Worm (Caenorhabditis elegans) whole organism, L1 larva: ENCODE data around the gene F09F7.5.

Experiments
- C04F5.9 ChIP-seq: sonication (generic microtip); optimal IDR thresholded peaks from 2 replicates; lab custom pipeline; 2016; ENCODE audit warnings: missing genetic modification characterization, missing compliant biosample characterization
- Y116A8C.19 ChIP-seq: sonication (generic microtip); optimal IDR thresholded peaks from 2 replicates; lab custom pipeline; 2016; ENCODE audit warnings: missing compliant biosample characterization, missing genetic modification characterization, borderline replicate concordance
- alr-1 ChIP-seq: fragments of 200-800 bp; sonication (Bioruptor generic); optimal IDR thresholded peaks from 2 replicates; lab custom pipeline; 2018; ENCODE audit warnings: borderline replicate concordance, mild to moderate bottlenecking, missing genetic modification characterization, missing compliant biosample characterization
- aly-2 ChIP-seq: fragments of 150-350 bp; optimal IDR thresholded peaks from 2 replicates; lab custom pipeline; 2014; ENCODE audit warnings: missing biosample characterization, missing genetic modification characterization
- ama-1 ChIP-seq: fragments of 150-350 bp; optimal IDR thresholded peaks from 2 replicates; lab custom pipeline; 2014
- ceh-8 ChIP-seq: fragments of 200-800 bp; sonication (Bioruptor generic); optimal IDR thresholded peaks from 2 replicates; lab custom pipeline; 2018; ENCODE audit warnings: mild to moderate bottlenecking, missing genetic modification characterization, moderate library complexity, missing compliant biosample characterization
- ceh-88 ChIP-seq: fragments of 200-800 bp; sonication (Bioruptor generic); IDR thresholded peaks from 2 replicates; pipeline ENCODE4 v1.3.6; 2022; ENCODE audit warnings: missing genetic modification characterization, missing compliant biosample characterization
- ces-1 ChIP-seq: fragments of 150-350 bp; optimal IDR thresholded peaks from 2 replicates; lab custom pipeline; 2014; ENCODE audit warnings: missing biosample characterization, missing genetic modification reagents, missing genetic modification characterization
- dpl-1 ChIP-seq, 3 experiments: fragments of 150-350 bp in 2 of 3; sonication (generic microtip) in 1 of 3; optimal IDR thresholded peaks; 2 replicates each; lab custom pipeline; 2014 to 2017; ENCODE audit warnings: missing biosample characterization in 3 of 3, missing genetic modification characterization in 3 of 3, missing genetic modification reagents in 3 of 3
- efl-1 ChIP-seq, 4 experiments: fragments of 150-350 bp; optimal IDR thresholded peaks in 3 of 4; peaks in 1 of 4; 1 replicate in 1 of 4; 2 replicates in 3 of 4; lab custom pipeline; 2014; ENCODE audit warnings: missing biosample characterization in 2 of 4, missing genetic modification characterization in 2 of 4, missing genetic modification reagents in 2 of 4
- efl-3 ChIP-seq: fragments of 200-800 bp; sonication (Bioruptor generic); optimal IDR thresholded peaks from 2 replicates; lab custom pipeline; 2018; ENCODE audit warnings: mild to moderate bottlenecking, missing genetic modification characterization, missing compliant biosample characterization
- egl-13 ChIP-seq: sonication (generic microtip); optimal IDR thresholded peaks from 2 replicates; lab custom pipeline; 2016; ENCODE audit warnings: missing genotype, missing genetic modification reagents, missing genetic modification characterization, missing compliant biosample characterization
- elt-2 ChIP-seq: sonication (generic microtip); optimal IDR thresholded peaks from 2 replicates; lab custom pipeline; 2016; ENCODE audit warnings: missing genetic modification characterization, mild to moderate bottlenecking, inconsistent platforms, missing compliant biosample characterization, missing genetic modification reagents
- elt-3 ChIP-seq, 6 experiments: fragments of 150-350 bp in 1 of 6; sonication (generic microtip); optimal IDR thresholded peaks; 2 replicates each; lab custom pipeline; 2017 to 2018; ENCODE audit warnings: missing biosample characterization in 6 of 6, missing genetic modification characterization in 6 of 6, inconsistent platforms in 1 of 6
- ets-5 ChIP-seq: fragments of 200-800 bp; sonication (Bioruptor generic); IDR thresholded peaks from 2 replicates; pipeline ENCODE4 v1.3.6; 2022; ENCODE audit warnings: missing genetic modification characterization, missing compliant biosample characterization
- fkh-10 ChIP-seq: sonication (generic microtip); optimal IDR thresholded peaks from 2 replicates; lab custom pipeline; 2017; ENCODE audit warnings: missing biosample characterization, missing genetic modification reagents, missing genetic modification characterization
- fos-1 ChIP-seq: fragments of 150-350 bp; optimal IDR thresholded peaks from 2 replicates; lab custom pipeline; 2014; ENCODE audit warnings: missing biosample characterization, missing genetic modification characterization
- hlh-17 ChIP-seq: fragments of 200-800 bp; sonication (Bioruptor generic); optimal IDR thresholded peaks from 2 replicates; lab custom pipeline; 2018; ENCODE audit warnings: missing genetic modification characterization, mild to moderate bottlenecking, missing compliant biosample characterization, moderate library complexity, borderline replicate concordance
- hpl-2 ChIP-seq: fragments of 150-350 bp; optimal IDR thresholded peaks from 2 replicates; lab custom pipeline; 2014; ENCODE audit warnings: missing biosample characterization, missing genetic modification reagents, missing genetic modification characterization
- irx-1 ChIP-seq: sonication (generic microtip); optimal IDR thresholded peaks from 2 replicates; lab custom pipeline; 2016; ENCODE audit warnings: missing genetic modification characterization, missing compliant biosample characterization
- isw-1 ChIP-seq: fragments of 200-800 bp; sonication (Bioruptor generic); IDR thresholded peaks from 2 replicates; pipeline ENCODE4 v1.3.6; 2022; ENCODE audit warnings: missing genetic modification characterization, missing compliant biosample characterization
- jun-1 ChIP-seq: fragments of 150-350 bp; optimal IDR thresholded peaks from 2 replicates; lab custom pipeline; 2014; ENCODE audit warnings: missing biosample characterization, missing genetic modification reagents, missing genetic modification characterization
- lin-15B ChIP-seq: fragments of 150-350 bp; sonication (generic microtip); optimal IDR thresholded peaks from 3 replicates; lab custom pipeline; 2014; ENCODE audit warnings: missing biosample characterization, missing genetic modification characterization
- lin-35 ChIP-seq, 2 experiments: fragments of 150-350 bp; optimal IDR thresholded peaks; 2 replicates each; lab custom pipeline; 2014; ENCODE audit warnings: missing biosample characterization in 2 of 2, missing genetic modification characterization in 2 of 2, missing genetic modification reagents in 2 of 2
- lir-3 ChIP-seq: sonication (generic microtip); optimal IDR thresholded peaks from 2 replicates; lab custom pipeline; 2016; ENCODE audit warnings: mild to moderate bottlenecking, missing genetic modification characterization, moderate library complexity, missing compliant biosample characterization; ENCODE audit not compliant: poor library complexity
- mef-2 ChIP-seq: fragments of 150-350 bp; optimal IDR thresholded peaks from 2 replicates; lab custom pipeline; 2014; ENCODE audit warnings: missing biosample characterization, missing genetic modification characterization
- nhr-12 ChIP-seq: sonication (generic microtip); optimal IDR thresholded peaks from 2 replicates; lab custom pipeline; 2017; ENCODE audit warnings: missing biosample characterization, missing genetic modification characterization
- nhr-19 ChIP-seq: fragments of 200-800 bp; sonication (Bioruptor generic); conservative IDR thresholded peaks from 2 replicates; pipeline ENCODE4 v1.3.6; 2022; ENCODE audit warnings: missing genetic modification characterization, missing compliant biosample characterization
- nhr-20 ChIP-seq: sonication (generic microtip); optimal IDR thresholded peaks from 2 replicates; lab custom pipeline; 2016; ENCODE audit warnings: mild to moderate bottlenecking, missing genetic modification characterization, missing compliant biosample characterization
- nhr-47 ChIP-seq: sonication (generic microtip); optimal IDR thresholded peaks from 2 replicates; lab custom pipeline; 2016; ENCODE audit warnings: mild to moderate bottlenecking, missing genetic modification characterization, moderate library complexity, missing compliant biosample characterization
- nhr-71 ChIP-seq: sonication (generic microtip); optimal IDR thresholded peaks from 2 replicates; lab custom pipeline; 2016; ENCODE audit warnings: mild to moderate bottlenecking, missing genetic modification characterization, moderate library complexity, missing compliant biosample characterization
- nhr-85 ChIP-seq: sonication (generic microtip); peaks from one replicate; lab custom pipeline; 2016; ENCODE audit warnings: missing genetic modification characterization, inconsistent platforms, missing compliant biosample characterization
- nhr-90 ChIP-seq: sonication (generic microtip); optimal IDR thresholded peaks from 2 replicates; lab custom pipeline; 2016; ENCODE audit warnings: mild to moderate bottlenecking, missing genetic modification characterization, missing compliant biosample characterization; ENCODE audit not compliant: poor library complexity
- pax-3 ChIP-seq: fragments of 200-800 bp; sonication (Bioruptor generic); optimal IDR thresholded peaks from 2 replicates; lab custom pipeline; 2018; ENCODE audit warnings: mild to moderate bottlenecking, missing genetic modification characterization, moderate library complexity, missing compliant biosample characterization
- rnt-1 ChIP-seq: sonication (generic microtip); optimal IDR thresholded peaks from 2 replicates; lab custom pipeline; 2016; ENCODE audit warnings: mild to moderate bottlenecking, missing genetic modification characterization, moderate library complexity, missing compliant biosample characterization
- snpc-4 ChIP-seq: fragments of 150-350 bp; optimal IDR thresholded peaks from 2 replicates; lab custom pipeline; 2014; ENCODE audit warnings: missing biosample characterization, missing genetic modification characterization
- snu-23 ChIP-seq: sonication (generic microtip); optimal IDR thresholded peaks from 2 replicates; lab custom pipeline; 2016; ENCODE audit warnings: missing genetic modification characterization, missing compliant biosample characterization
- sox-4 ChIP-seq: sonication (generic microtip); optimal IDR thresholded peaks from 2 replicates; lab custom pipeline; 2016; ENCODE audit warnings: missing genetic modification characterization, missing compliant biosample characterization
- sptf-1 ChIP-seq: fragments of 150-350 bp; optimal IDR thresholded peaks from 2 replicates; lab custom pipeline; 2014; ENCODE audit warnings: missing biosample characterization, missing genetic modification characterization
- sup-37 ChIP-seq: fragments of 200-800 bp; sonication (Bioruptor generic); optimal IDR thresholded peaks from 2 replicates; lab custom pipeline; 2018; ENCODE audit warnings: mild to moderate bottlenecking, missing genetic modification characterization, missing compliant biosample characterization
- swsn-7 ChIP-seq: sonication (generic microtip); optimal IDR thresholded peaks from 2 replicates; lab custom pipeline; 2016; ENCODE audit warnings: missing genetic modification characterization, missing compliant biosample characterization
- tbx-2 ChIP-seq: sonication (generic microtip); optimal IDR thresholded peaks from 2 replicates; lab custom pipeline; 2016; ENCODE audit warnings: missing genetic modification characterization, missing compliant biosample characterization
- unc-130 ChIP-seq: fragments of 150-350 bp; optimal IDR thresholded peaks from 2 replicates; lab custom pipeline; 2017; ENCODE audit warnings: missing biosample characterization, missing genetic modification characterization, inconsistent platforms
- unc-62 ChIP-seq: fragments of 150-350 bp; optimal IDR thresholded peaks from 2 replicates; lab custom pipeline; 2014; ENCODE audit warnings: missing biosample characterization, missing genetic modification reagents, missing genetic modification characterization
- unc-98 ChIP-seq: fragments of 200-800 bp; sonication (Bioruptor generic); IDR thresholded peaks from 2 replicates; pipeline ENCODE4 v1.3.6; 2022; ENCODE audit warnings: missing genetic modification characterization, missing compliant biosample characterization
- vab-15 ChIP-seq: sonication (generic microtip); optimal IDR thresholded peaks from 2 replicates; lab custom pipeline; 2017; ENCODE audit warnings: missing genotype, mild to moderate bottlenecking, missing genetic modification characterization, missing compliant biosample characterization
- xbp-1 ChIP-seq: sonication (generic microtip); optimal IDR thresholded peaks from 2 replicates; lab custom pipeline; 2016; ENCODE audit warnings: missing genetic modification characterization, missing compliant biosample characterization
- zag-1 ChIP-seq: fragments of 150-350 bp; optimal IDR thresholded peaks from 2 replicates; lab custom pipeline; 2014; ENCODE audit warnings: missing biosample characterization, missing genetic modification characterization
- ztf-4 ChIP-seq: fragments of 150-350 bp; optimal IDR thresholded peaks from 2 replicates; lab custom pipeline; 2014; ENCODE audit warnings: missing biosample characterization, missing genetic modification characterization

F09F7.5 gene

ce11 chrIII:5550193-5550592, 3.4 kb downstream of the F09F7.5 start (continued):
- TF ChIP-seq ama-1 (lab: Kevin White, UChicago), result no peak
- no peak for TF ChIP-seq vab-15 (tag; lab: Kevin White, UChicago)
- TF ChIP-seq jun-1 (tag; lab: Kevin White, UChicago), result no peak
- no peak for TF ChIP-seq unc-62 (GFP tag; lab: Kevin White, UChicago)
- TF ChIP-seq unc-130 (tag; lab: Kevin White, UChicago), result no peak
- no peak for TF ChIP-seq egl-13 (tag; lab: Kevin White, UChicago)
- no peak for TF ChIP-seq xbp-1 (tag; lab: Kevin White, UChicago)
- no peak for TF ChIP-seq pax-3 (tag; lab: Kevin White, UChicago)
- TF ChIP-seq isw-1 (GFP tag; lab: Robert Waterston, UW), result no peak
- no peak for TF ChIP-seq hlh-17 (GFP tag; lab: Kevin White, UChicago)
- TF ChIP-seq hpl-2, result no peak
- TF ChIP-seq nhr-12 (tag; lab: Kevin White, UChicago), result no peak
- no peak for TF ChIP-seq sup-37
- TF ChIP-seq C04F5.9 (tag; lab: Kevin White, UChicago), result no peak
- TF ChIP-seq fos-1 (tag; lab: Kevin White, UChicago), result no peak
- TF ChIP-seq ets-5, result no peak
- TF ChIP-seq snpc-4 (tag; lab: Kevin White, UChicago), result no peak
- TF ChIP-seq efl-3 (GFP tag; lab: Kevin White, UChicago), result no peak
- no peak for TF ChIP-seq irx-1 (tag; lab: Kevin White, UChicago)
- no peak for TF ChIP-seq ces-1 (GFP tag; lab: Kevin White, UChicago)
- TF ChIP-seq nhr-85 (tag; lab: Kevin White, UChicago), result peak; percentile 84
- no peak for TF ChIP-seq zag-1 (tag; lab: Kevin White, UChicago)
- TF ChIP-seq efl-1 (optimal IDR thresholded peaks at IDR 0.05; lab: Kevin White, UChicago), result no peak
- no peak for TF ChIP-seq efl-1 (GFP tag; optimal IDR thresholded peaks at IDR 0.05 in 1 of 2; lab: Kevin White, UChicago)
- TF ChIP-seq nhr-47 (tag; lab: Kevin White, UChicago), result no peak
- no peak for TF ChIP-seq dpl-1 (GFP tag; optimal IDR thresholded peaks at IDR 0.05; lab: Kevin White, UChicago)
- no peak for TF ChIP-seq mef-2 (tag; lab: Kevin White, UChicago)
- TF ChIP-seq rnt-1 (tag; lab: Kevin White, UChicago), result no peak
- TF ChIP-seq unc-98 (GFP tag; lab: Robert Waterston, UW), result no peak
- TF ChIP-seq lir-3, result no peak
- no peak for TF ChIP-seq nhr-90

- TF ChIP-seq swsn-7, result peak; percentile 5
- no peak for TF ChIP-seq fkh-10
- TF ChIP-seq lir-3, result peak; percentile 43
- TF ChIP-seq xbp-1 (tag; lab: Kevin White, UChicago), result peak; percentile 28
- no peak for TF ChIP-seq ceh-8
- peak; percentile 45 for TF ChIP-seq nhr-19 (GFP tag; lab: Robert Waterston, UW)
- TF ChIP-seq efl-3 (GFP tag; lab: Kevin White, UChicago), result no peak
- no peak for TF ChIP-seq ceh-88 (GFP tag; lab: Robert Waterston, UW)
- TF ChIP-seq vab-15 (tag; lab: Kevin White, UChicago), result no peak
- peak; percentile 89 for TF ChIP-seq nhr-20
- no peak for TF ChIP-seq ets-5
- peak; percentile 40 for TF ChIP-seq tbx-2
- no peak for TF ChIP-seq ces-1 (GFP tag; lab: Kevin White, UChicago)
- TF ChIP-seq fos-1 (tag; lab: Kevin White, UChicago), result no peak
- TF ChIP-seq lin-15B (tag; lab: Kevin White, UChicago), result no peak
- peak; percentile 71 for TF ChIP-seq nhr-71 (tag; lab: Kevin White, UChicago)
- peak; percentile 20 for TF ChIP-seq ztf-4
- peak; percentile 71 for TF ChIP-seq nhr-90
- no peak for TF ChIP-seq sptf-1 (tag; lab: Kevin White, UChicago)
- peak; percentile 36 for TF ChIP-seq elt-2 (tag; lab: Kevin White, UChicago)
- no peak for TF ChIP-seq aly-2 (tag; lab: Kevin White, UChicago)
- TF ChIP-seq jun-1 (tag; lab: Kevin White, UChicago), result no peak
- peak; percentile 51 for TF ChIP-seq nhr-47 (tag; lab: Kevin White, UChicago)
- TF ChIP-seq sup-37, result no peak
- no peak for TF ChIP-seq efl-1 (optimal IDR thresholded peaks at IDR 0.05; lab: Kevin White, UChicago)
- TF ChIP-seq efl-1 (GFP tag; optimal IDR thresholded peaks at IDR 0.05 in 1 of 2; lab: Kevin White, UChicago), result peak in 1 of 2 experiments; percentile 64
- no peak for TF ChIP-seq alr-1 (tag; lab: Kevin White, UChicago)
- TF ChIP-seq Y116A8C.19, result no peak
- TF ChIP-seq lin-35 (GFP tag; optimal IDR thresholded peaks at IDR 0.05; lab: Kevin White, UChicago), result peak in 1 of 2 experiments; percentile 22
- peak; percentile 16 for TF ChIP-seq snu-23
- TF ChIP-seq ama-1 (lab: Kevin White, UChicago), result peak; percentile 92
- TF ChIP-seq elt-3 (tag; optimal IDR thresholded peaks at IDR 0.05; lab: Kevin White, UChicago), result no peak
- no peak for TF ChIP-seq sox-4 (tag; lab: Kevin White, UChicago)
These were observed 4.1 kb downstream of the F09F7.5 start for ce11 chrIII:5550844-5551243.
